Fruit fly (Drosophila melanogaster) whole organism, prepupa: Measurements from ENCODE around the gene Obp83g.
A peak's percentile ranks its signal among the peaks of the same experiment; 100 is the strongest.

Experiments
- Blimp-1 ChIP-seq: fragments of 200-800 bp; sonication (Bioruptor generic); optimal IDR thresholded peaks from 3 replicates; lab custom pipeline; 2017; ENCODE audit warnings: missing biosample characterization, missing genetic modification characterization, mild to moderate bottlenecking, moderate library complexity, missing genetic modification reagents
- CG10631 ChIP-seq: fragments of 200-800 bp; sonication (Bioruptor generic); optimal IDR thresholded peaks from 2 replicates; lab custom pipeline; 2016; ENCODE audit warnings: missing biosample characterization, missing genetic modification characterization
- CG10669 ChIP-seq: fragments of 200-800 bp; sonication (Bioruptor generic); optimal IDR thresholded peaks from 3 replicates; lab custom pipeline; 2018; ENCODE audit warnings: missing biosample characterization, mild to moderate bottlenecking, missing genetic modification characterization, moderate library complexity
- CG11762 ChIP-seq: fragments of 200-800 bp; sonication (Bioruptor generic); optimal IDR thresholded peaks from 3 replicates; lab custom pipeline; 2016; ENCODE audit warnings: missing biosample characterization, missing genetic modification characterization; ENCODE audit not compliant: insufficient read depth
- CG15336 ChIP-seq: fragments of 200-800 bp; sonication (Bioruptor generic); IDR thresholded peaks from 2 replicates; pipeline ENCODE4 v1.3.6; 2022; ENCODE audit warnings: missing biosample characterization, missing genetic modification characterization
- CG34406 ChIP-seq: fragments of 200-800 bp; sonication (Bioruptor generic); optimal IDR thresholded peaks from 3 replicates; lab custom pipeline; 2016; ENCODE audit warnings: missing biosample characterization, missing genetic modification characterization
- CG3919 ChIP-seq: fragments of 200-800 bp; sonication (Bioruptor generic); optimal IDR thresholded peaks from 3 replicates; lab custom pipeline; 2016; ENCODE audit warnings: missing biosample characterization, missing genetic modification characterization
- CG6163 ChIP-seq: fragments of 200-800 bp; sonication (Bioruptor generic); IDR thresholded peaks from 3 replicates; pipeline ENCODE4 v1.3.6; 2022; ENCODE audit warnings: missing biosample characterization, missing genetic modification characterization
- CG6276 ChIP-seq: fragments of 200-800 bp; sonication (Bioruptor generic); optimal IDR thresholded peaks from 2 replicates; lab custom pipeline; 2017; ENCODE audit warnings: missing biosample characterization, mild to moderate bottlenecking, missing genetic modification characterization
- CG6792 ChIP-seq: fragments of 200-800 bp; sonication (Bioruptor generic); optimal IDR thresholded peaks from 3 replicates; lab custom pipeline; 2016; ENCODE audit warnings: missing biosample characterization, missing genetic modification characterization
- CG6808 ChIP-seq: fragments of 200-800 bp; sonication (Bioruptor generic); optimal IDR thresholded peaks from 3 replicates; lab custom pipeline; 2017; ENCODE audit warnings: missing biosample characterization, missing genetic modification characterization, mild to moderate bottlenecking, moderate library complexity, missing genetic modification reagents
- CG6854 ChIP-seq: fragments of 200-800 bp; sonication (Bioruptor generic); optimal IDR thresholded peaks from 2 replicates; lab custom pipeline; 2017; ENCODE audit warnings: missing biosample characterization, mild to moderate bottlenecking, missing genetic modification characterization
- CG7368 ChIP-seq: fragments of 200-800 bp; sonication (Bioruptor generic); optimal IDR thresholded peaks from 3 replicates; lab custom pipeline; 2016; ENCODE audit warnings: missing biosample characterization, missing genetic modification characterization
- CG8119 ChIP-seq: fragments of 200-800 bp; sonication (Bioruptor generic); IDR thresholded peaks from 3 replicates; pipeline ENCODE4 v1.3.6; 2022; ENCODE audit warnings: missing biosample characterization, missing genetic modification characterization
- CG9139 ChIP-seq: fragments of 200-800 bp; sonication (Bioruptor generic); optimal IDR thresholded peaks from 3 replicates; lab custom pipeline; 2017; ENCODE audit warnings: missing biosample characterization, mild to moderate bottlenecking, missing genetic modification characterization
- Eip75B ChIP-seq: fragments of 200-800 bp; sonication (Bioruptor generic); optimal IDR thresholded peaks from 3 replicates; lab custom pipeline; 2016; ENCODE audit warnings: missing biosample characterization, missing genetic modification characterization
- Eip78C ChIP-seq: fragments of 200-800 bp; sonication (Bioruptor generic); peaks from one replicate; lab custom pipeline; 2016; ENCODE audit warnings: missing biosample characterization, missing genetic modification characterization
- Eip93F ChIP-seq: fragments of 200-800 bp; sonication (Bioruptor generic); optimal IDR thresholded peaks from 2 replicates; lab custom pipeline; 2016; ENCODE audit warnings: missing biosample characterization, mild to moderate bottlenecking, missing genetic modification characterization
- Ets21C ChIP-seq: fragments of 200-800 bp; sonication (Bioruptor generic); optimal IDR thresholded peaks from 3 replicates; lab custom pipeline; 2016; ENCODE audit warnings: missing biosample characterization, missing genetic modification characterization
- Ets96B ChIP-seq: fragments of 200-800 bp; optimal IDR thresholded peaks from 2 replicates; lab custom pipeline; 2019; ENCODE audit warnings: missing biosample characterization, mild to moderate bottlenecking, missing genetic modification characterization, moderate library complexity
- Gug ChIP-seq: fragments of 200-800 bp; sonication (Bioruptor generic); IDR thresholded peaks from 2 replicates; pipeline ENCODE4 v1.3.6; 2022; ENCODE audit warnings: missing biosample characterization, missing genetic modification characterization
- Hr39 ChIP-seq: fragments of 200-800 bp; sonication (Bioruptor generic); optimal IDR thresholded peaks from 2 replicates; lab custom pipeline; 2016; ENCODE audit warnings: missing biosample characterization, missing genetic modification characterization
- Hr4 ChIP-seq: fragments of 200-800 bp; sonication (Bioruptor generic); optimal IDR thresholded peaks from 3 replicates; lab custom pipeline; 2016; ENCODE audit warnings: missing biosample characterization, missing genetic modification characterization
- Smox ChIP-seq: fragments of 200-800 bp; sonication (Bioruptor generic); optimal IDR thresholded peaks from 3 replicates; lab custom pipeline; 2016; ENCODE audit warnings: missing biosample characterization, missing genetic modification characterization
- Sox102F ChIP-seq: fragments of 200-800 bp; sonication (Bioruptor generic); optimal IDR thresholded peaks from 2 replicates; lab custom pipeline; 2016; ENCODE audit warnings: missing biosample characterization, mild to moderate bottlenecking, missing genetic modification characterization
- Sox14 ChIP-seq: fragments of 200-800 bp; sonication (Bioruptor generic); optimal IDR thresholded peaks from 3 replicates; lab custom pipeline; 2016; ENCODE audit warnings: missing biosample characterization, missing genetic modification characterization
- Sox15 ChIP-seq: fragments of 200-800 bp; sonication (Bioruptor generic); optimal IDR thresholded peaks from 3 replicates; lab custom pipeline; 2016; ENCODE audit warnings: missing biosample characterization, missing genetic modification characterization
- acj6 ChIP-seq: fragments of 200-800 bp; sonication (Bioruptor generic); optimal IDR thresholded peaks from 3 replicates; lab custom pipeline; 2016; ENCODE audit warnings: missing biosample characterization, missing genetic modification characterization
- cyc ChIP-seq: fragments of 200-800 bp; sonication (Bioruptor generic); optimal IDR thresholded peaks from 3 replicates; lab custom pipeline; 2016; ENCODE audit warnings: missing biosample characterization, missing genetic modification characterization
- eg ChIP-seq: fragments of 200-800 bp; sonication (Bioruptor generic); IDR thresholded peaks from 3 replicates; pipeline ENCODE4 v1.3.6; 2022; ENCODE audit warnings: missing biosample characterization, missing genetic modification characterization
- fd59A ChIP-seq: fragments of 200-800 bp; sonication (Bioruptor generic); optimal IDR thresholded peaks from 2 replicates; lab custom pipeline; 2017; ENCODE audit warnings: missing biosample characterization, mild to moderate bottlenecking, missing genetic modification characterization, missing genetic modification reagents
- fd85E ChIP-seq: fragments of 200-800 bp; sonication (Bioruptor generic); optimal IDR thresholded peaks from 3 replicates; lab custom pipeline; 2016; ENCODE audit warnings: missing biosample characterization, missing genetic modification characterization
- fkh ChIP-seq: fragments of 200-800 bp; sonication (Bioruptor generic); optimal IDR thresholded peaks from 3 replicates; lab custom pipeline; 2017; ENCODE audit warnings: missing biosample characterization, mild to moderate bottlenecking, missing genetic modification characterization, moderate library complexity
- lz ChIP-seq: fragments of 200-800 bp; sonication (Bioruptor generic); optimal IDR thresholded peaks from 3 replicates; lab custom pipeline; 2016; ENCODE audit warnings: missing biosample characterization, missing genetic modification characterization
- net ChIP-seq: fragments of 200-800 bp; sonication (Bioruptor generic); optimal IDR thresholded peaks from 3 replicates; lab custom pipeline; 2016; ENCODE audit warnings: missing biosample characterization, missing genetic modification characterization
- salr ChIP-seq, 2 experiments: fragments of 200-800 bp; sonication (Bioruptor generic); optimal IDR thresholded peaks; 3 replicates each; lab custom pipeline; 2016 to 2018; ENCODE audit warnings: missing biosample characterization in 2 of 2, missing genetic modification characterization in 2 of 2, mild to moderate bottlenecking in 1 of 2
- vri ChIP-seq: fragments of 200-800 bp; sonication (Bioruptor generic); optimal IDR thresholded peaks from 3 replicates; lab custom pipeline; 2016; ENCODE audit warnings: missing biosample characterization, mild to moderate bottlenecking, missing genetic modification characterization

The Obp83g gene

DNA sequence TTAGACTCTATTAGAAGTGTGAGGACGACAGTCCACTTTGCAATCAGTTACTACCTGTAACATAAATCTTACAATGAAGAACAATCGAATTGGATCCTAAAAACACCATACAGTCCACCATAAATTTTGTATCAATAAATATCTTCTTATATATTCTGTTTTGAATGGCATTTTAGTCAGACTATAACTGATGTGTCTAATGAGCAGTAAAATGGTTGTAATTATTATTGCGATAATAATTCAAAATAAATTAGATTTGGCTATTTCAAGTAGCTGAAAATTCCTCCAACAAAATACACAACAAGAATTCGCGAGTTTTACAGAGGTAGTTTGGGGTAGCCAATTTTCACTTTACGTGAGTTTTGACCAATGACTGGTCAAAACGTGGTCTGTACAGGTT lies 9.8 kb downstream of the Obp83g start (continued):
- no peak for TF ChIP-seq fd85E
- TF ChIP-seq CG6808 (GFP tag; lab: Kevin White, UChicago): peak; percentile 81
- no peak for TF ChIP-seq CG9139
- TF ChIP-seq fd59A (GFP tag; lab: Kevin White, UChicago): peak; percentile 78
- TF ChIP-seq Hr4: peak; percentile 56
- TF ChIP-seq Ets21C (GFP tag; lab: Kevin White, UChicago): no peak
- peak; percentile 12 to 82 for TF ChIP-seq salr (GFP tag; optimal IDR thresholded peaks at IDR 0.05; lab: Kevin White, UChicago)
- TF ChIP-seq CG3919 (GFP tag; lab: Kevin White, UChicago): peak; percentile 63
- peak; percentile 60 for TF ChIP-seq Ets96B (tag; lab: Kevin White, UChicago)
- peak; percentile 39 for TF ChIP-seq Eip75B
- TF ChIP-seq eg (GFP tag; lab: Robert Waterston, UW): 0 out of 3 replicates have a peak, but pooled peaks have one; percentile 51
- peak; percentile 56 for TF ChIP-seq CG10669 (GFP tag; lab: Kevin White, UChicago)
- TF ChIP-seq acj6: peak; percentile 53
- no peak for TF ChIP-seq Hr39
- peak; percentile 44 for TF ChIP-seq Sox14
- TF ChIP-seq CG15336 (GFP tag; lab: Robert Waterston, UW): 0 out of 2 replicates have a peak, but pooled peaks have one; percentile 32
- TF ChIP-seq CG6276 (GFP tag; lab: Kevin White, UChicago): peak; percentile 50
- TF ChIP-seq Blimp-1: no peak
- peak; percentile 15 for TF ChIP-seq CG11762 (GFP tag; lab: Kevin White, UChicago)
- TF ChIP-seq cyc (GFP tag; lab: Kevin White, UChicago): no peak
- TF ChIP-seq CG34406 (GFP tag; lab: Kevin White, UChicago): peak; percentile 28
- no peak for TF ChIP-seq vri (GFP tag; lab: Kevin White, UChicago)
- peak; percentile 66 for TF ChIP-seq net
- no peak for TF ChIP-seq CG6163 (GFP tag; lab: Robert Waterston, UW)
- no peak for TF ChIP-seq Gug (GFP tag; lab: Robert Waterston, UW)
- peak; percentile 52 for TF ChIP-seq Sox15 (GFP tag; lab: Kevin White, UChicago)
- TF ChIP-seq Smox (GFP tag; lab: Kevin White, UChicago): no peak
- TF ChIP-seq Eip93F: no peak
- TF ChIP-seq CG6854 (GFP tag; lab: Kevin White, UChicago): no peak
- TF ChIP-seq Sox102F (GFP tag; lab: Kevin White, UChicago): no peak
- no peak for TF ChIP-seq CG8119

- 0 out of 3 replicates have a peak, but pooled peaks have one; percentile 7 for TF ChIP-seq CG6163 (GFP tag; lab: Robert Waterston, UW)
- TF ChIP-seq net: no peak
- no peak for TF ChIP-seq Hr4
- no peak for TF ChIP-seq lz (GFP tag; lab: Kevin White, UChicago)
- no peak for TF ChIP-seq cyc (GFP tag; lab: Kevin White, UChicago)
- peak; percentile 65 for TF ChIP-seq Eip78C (GFP tag; lab: Kevin White, UChicago)
- peak; percentile 48 for TF ChIP-seq fkh (GFP tag; lab: Kevin White, UChicago)
- no peak for TF ChIP-seq CG7368 (GFP tag; lab: Kevin White, UChicago)
- no peak for TF ChIP-seq CG10631 (GFP tag; lab: Kevin White, UChicago)
- TF ChIP-seq, all 60 proteins: peak for 3
These were observed 11.3 kb downstream of the Obp83g start, which contains the start of gene Gasp for dm6 chr3R:6100764-6101163. Gene Gasp (minus strand): TSS chr3R:6100887.

DNA sequence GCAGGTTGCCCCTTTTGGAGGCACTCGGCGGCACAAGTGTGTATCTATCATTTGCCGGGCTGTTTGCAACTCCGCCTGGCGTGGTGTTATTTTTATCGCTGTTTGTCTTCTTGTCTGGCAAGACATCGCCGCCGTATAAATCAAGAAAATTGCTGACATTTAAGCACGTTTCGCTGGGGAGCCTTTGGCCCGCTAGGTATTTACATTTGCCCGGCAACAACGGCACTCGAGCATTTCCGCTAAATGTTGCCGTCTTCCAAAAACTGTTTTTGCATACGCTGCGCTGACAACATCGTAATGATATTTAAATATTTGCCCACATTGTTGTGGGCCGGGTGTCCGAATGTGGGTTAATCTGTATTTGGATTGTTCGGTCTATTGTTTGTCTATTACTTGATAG lies 13.8 kb downstream of the Obp83g start:
- TF ChIP-seq eg (GFP tag; lab: Robert Waterston, UW) (0 out of 3 replicates have a peak, but pooled peaks have one; percentile 9), CG6792 (GFP tag; lab: Kevin White, UChicago) (no peak), fkh (GFP tag; lab: Kevin White, UChicago) (peak; percentile 32)

dm6 chr3R:6097042-6097441 lies 15.1 kb downstream of the Obp83g start:
- TF ChIP-seq lz (GFP tag; lab: Kevin White, UChicago) (no peak), CG15336 (GFP tag; lab: Robert Waterston, UW) (0 out of 2 replicates have a peak, but pooled peaks have one; percentile 9)
